Worm (Caenorhabditis elegans) whole organism, midembryonic: ENCODE data around the gene srd-48.

ENCODE experiments used
- T22C8.4 ChIP-seq: fragments of 200-800 bp; sonication (Bioruptor generic); IDR thresholded peaks from 2 replicates; pipeline ENCODE4 v1.3.6; 2022; ENCODE audit warnings: missing genetic modification characterization, missing compliant biosample characterization
- cog-1 ChIP-seq: sonication (generic microtip); optimal IDR thresholded peaks from 2 replicates; lab custom pipeline; 2016; ENCODE audit warnings: missing genetic modification characterization, missing compliant biosample characterization
- flt-1 ChIP-seq: fragments of 200-800 bp; sonication (Bioruptor generic); IDR thresholded peaks from 2 replicates; pipeline ENCODE4 v1.3.6; 2022; ENCODE audit warnings: missing genetic modification characterization, missing compliant biosample characterization
- med-1 ChIP-seq: sonication (generic microtip); optimal IDR thresholded peaks from 2 replicates; lab custom pipeline; 2017; ENCODE audit warnings: missing genetic modification characterization, mild to moderate bottlenecking, missing compliant biosample characterization, antibody characterized with exemption, missing genetic modification reagents; ENCODE audit not compliant: insufficient read depth
- ref-1 ChIP-seq: fragments of 200-800 bp; sonication (Bioruptor generic); conservative IDR thresholded peaks from 2 replicates; pipeline ENCODE4 v1.3.6; 2022; ENCODE audit warnings: missing genetic modification reagents, missing genetic modification characterization, missing compliant biosample characterization
- tab-1 ChIP-seq: fragments of 200-800 bp; sonication (Bioruptor generic); IDR thresholded peaks from 2 replicates; pipeline ENCODE4 v1.3.6; 2022; ENCODE audit warnings: missing genetic modification characterization, missing compliant biosample characterization
- ztf-23 ChIP-seq: fragments of 200-800 bp; sonication (Bioruptor generic); IDR thresholded peaks from 2 replicates; pipeline ENCODE4 v1.3.6; 2022; ENCODE audit warnings: missing genetic modification reagents, missing genetic modification characterization, missing compliant biosample characterization
- ztf-29 ChIP-seq: fragments of 200-800 bp; sonication (Bioruptor generic); IDR thresholded peaks from 2 replicates; pipeline ENCODE4 v1.3.6; 2022; ENCODE audit warnings: missing genetic modification reagents, missing genetic modification characterization, missing compliant biosample characterization

ce11 chrX:12341338-12341737 lies 5.4 kb downstream of the srd-48 start, which contains the start of gene zig-2:
- TF ChIP-seq ztf-29 (GFP tag; lab: Robert Waterston, UW) (no peak), flt-1 (no peak), ztf-23 (GFP tag; lab: Robert Waterston, UW) (no peak), med-1 (GFP tag; lab: Kevin White, UChicago) (no peak), T22C8.4 (GFP tag; lab: Robert Waterston, UW) (no peak), tab-1 (no peak), ref-1 (GFP tag; lab: Robert Waterston, UW) (no peak), cog-1 (tag; lab: Kevin White, UChicago) (no peak)
